Worm (Caenorhabditis elegans): ENCODE measurements around the gene pqn-15.

- TF ChIP-seq nhr-28 (tag; optimal IDR thresholded peaks at IDR 0.05), result no peak
- TF ChIP-seq zag-1 (tag; optimal IDR thresholded peaks at IDR 0.05), result no peak
- no peak for TF ChIP-seq ama-1 (optimal IDR thresholded peaks at IDR 0.05)
These were observed at the start of gene pqn-15 for ce11 chrX:4306861-4307260.

All from whole organism, L1 larva.